Worm (Caenorhabditis elegans): ENCODE data around the gene fbxa-209.

Gene fbxa-209

ce11 chrV:15379817-15380216 lies 47.0 kb downstream of the fbxa-209 start, which contains the start of gene srh-251:
Gene srh-251 (minus strand): TSS chrV:15379917.
- TF ChIP-seq ceh-24 (tag; optimal IDR thresholded peaks at IDR 0.05): no peak
- TF ChIP-seq fkh-10 (GFP tag; optimal IDR thresholded peaks at IDR 0.05): no peak
- no peak for TF ChIP-seq pros-1 (tag; optimal IDR thresholded peaks at IDR 0.05)
- TF ChIP-seq unc-86 (tag; optimal IDR thresholded peaks at IDR 0.05): no peak
- no peak for TF ChIP-seq ceh-31 (tag; optimal IDR thresholded peaks at IDR 0.05)
- no peak for TF ChIP-seq fax-1 (tag; optimal IDR thresholded peaks at IDR 0.05)
- no peak for TF ChIP-seq ztf-16 (tag; optimal IDR thresholded peaks at IDR 0.05)

- TF ChIP-seq fax-1 (tag; optimal IDR thresholded peaks at IDR 0.05) (no peak), ceh-48 (tag; optimal IDR thresholded peaks at IDR 0.05) (no peak), ceh-31 (tag; optimal IDR thresholded peaks at IDR 0.05) (no peak), hlh-13 (GFP tag; optimal IDR thresholded peaks at IDR 0.05) (no peak), zip-5 (tag; optimal IDR thresholded peaks at IDR 0.05) (no peak), elt-2 (tag; optimal IDR thresholded peaks at IDR 0.05) (no peak), fkh-10 (GFP tag; optimal IDR thresholded peaks at IDR 0.05) (no peak), ceh-2 (tag; optimal IDR thresholded peaks at IDR 0.05) (no peak), pax-1 (tag; optimal IDR thresholded peaks at IDR 0.05) (no peak), madf-2 (tag; optimal IDR thresholded peaks at IDR 0.05) (no peak), mec-3 (tag; optimal IDR thresholded peaks at IDR 0.05; ENCODE audit: borderline replicate concordance) (no peak), hlh-6 (tag; optimal IDR thresholded peaks at IDR 0.05) (no peak), ceh-45 (GFP tag; IDR thresholded peaks at IDR 0.05) (no peak), dmd-4 (tag; optimal IDR thresholded peaks at IDR 0.05; ENCODE audit: borderline replicate concordance) (no peak)
These were observed 48.9 kb downstream of the fbxa-209 start, which contains the start of gene srh-122 for ce11 chrV:15377903-15378302. Gene srh-122 (minus strand): TSS chrV:15378003.

ce11 chrV:15376223-15376622 lies 50.6 kb downstream of the fbxa-209 start, which contains the start of gene srh-52:
Gene srh-52 (minus strand): TSS chrV:15376323.
- TF ChIP-seq fkh-6 (tag; optimal IDR thresholded peaks at IDR 0.05) (no peak), pha-2 (tag; optimal IDR thresholded peaks at IDR 0.05) (no peak), ceh-22 (tag; optimal IDR thresholded peaks at IDR 0.05) (no peak), hlh-8 (tag; optimal IDR thresholded peaks at IDR 0.05) (no peak), che-1 (tag; optimal IDR thresholded peaks at IDR 0.05) (no peak), mec-3 (tag; optimal IDR thresholded peaks at IDR 0.05; ENCODE audit: borderline replicate concordance) (no peak), unc-86 (tag; optimal IDR thresholded peaks at IDR 0.05) (no peak), sox-2 (GFP tag; IDR thresholded peaks at IDR 0.05) (no peak), ama-1 (optimal IDR thresholded peaks at IDR 0.05) (no peak), lim-6 (tag; optimal IDR thresholded peaks at IDR 0.05) (no peak), ref-2 (tag; optimal IDR thresholded peaks at IDR 0.05) (no peak), C38D4.7 (GFP tag; optimal IDR thresholded peaks at IDR 0.05) (no peak)
